Fruit fly (Drosophila melanogaster) whole organism, embryonic: Measurements from ENCODE around the gene CG1983.

Experiments used
- crp ChIP-seq, 2 experiments: fragments of 200-800 bp; sonication (Bioruptor generic); optimal IDR thresholded peaks; 2 replicates in 1 of 2; 3 replicates in 1 of 2; lab custom pipeline; 2017; ENCODE audit warnings: missing biosample characterization in 2 of 2, missing genetic modification characterization in 2 of 2, mild to moderate bottlenecking in 1 of 2, moderate library complexity in 1 of 2
- sr ChIP-seq: fragments of 200-800 bp; sonication (Bioruptor generic); IDR thresholded peaks from 3 replicates; pipeline ENCODE4 v1.3.6; 2022; ENCODE audit warnings: missing biosample characterization, missing genetic modification characterization

- TF ChIP-seq sr (GFP tag; lab: Robert Waterston, UW) (no peak), crp (GFP tag; optimal IDR thresholded peaks at IDR 0.05; lab: Kevin White, UChicago) (no peak)
Measured at dm6 chr3R:30195606-30196049, 18.1 kb upstream of the CG1983 start.
